Fruit fly (Drosophila melanogaster) whole organism, embryonic: ENCODE data around the gene Hs6st.

Source experiments
- ATbp ChIP-seq: fragments of 200-800 bp; sonication (Bioruptor generic); optimal IDR thresholded peaks from 2 replicates; lab custom pipeline; 2017; ENCODE audit warnings: missing biosample characterization, mild to moderate bottlenecking, missing genetic modification characterization, missing genetic modification reagents
- BEAF-32 ChIP-seq: fragments of 200-800 bp; sonication (Bioruptor generic); optimal IDR thresholded peaks from 3 replicates; lab custom pipeline; 2017; ENCODE audit warnings: missing biosample characterization, missing genetic modification characterization, mild to moderate bottlenecking, moderate library complexity, missing genetic modification reagents
- CG10959 ChIP-seq: fragments of 200-800 bp; sonication (Bioruptor generic); IDR thresholded peaks from 2 replicates; pipeline ENCODE4 v1.3.6; 2022; ENCODE audit warnings: missing biosample characterization, missing genetic modification characterization
- CG11085 ChIP-seq: fragments of 200-800 bp; sonication (Bioruptor generic); IDR thresholded peaks from 2 replicates; pipeline ENCODE4 v1.3.6; 2022; ENCODE audit warnings: missing biosample characterization, missing genetic modification characterization
- CG11247 ChIP-seq: fragments of 200-800 bp; sonication (Bioruptor generic); IDR thresholded peaks from 2 replicates; pipeline ENCODE4 v1.3.6; 2022; ENCODE audit warnings: missing biosample characterization, missing genetic modification characterization
- CG12155 ChIP-seq: fragments of 200-800 bp; sonication (Bioruptor generic); optimal IDR thresholded peaks from 3 replicates; lab custom pipeline; 2016; ENCODE audit warnings: missing biosample characterization, missing genetic modification characterization
- CG12299 ChIP-seq: fragments of 200-800 bp; sonication (Bioruptor generic); optimal IDR thresholded peaks from 2 replicates; lab custom pipeline; 2018; ENCODE audit warnings: missing biosample characterization, mild to moderate bottlenecking, missing genetic modification characterization
- CG12659 ChIP-seq: fragments of 200-800 bp; sonication (Bioruptor generic); optimal IDR thresholded peaks from 3 replicates; lab custom pipeline; 2017; ENCODE audit warnings: mild to moderate bottlenecking, missing biosample characterization, missing genetic modification reagents, missing genetic modification characterization
- CG13775 ChIP-seq: fragments of 200-800 bp; sonication (Bioruptor generic); optimal IDR thresholded peaks from 3 replicates; lab custom pipeline; 2017; ENCODE audit warnings: missing biosample characterization, mild to moderate bottlenecking, missing genetic modification characterization
- CG14014 ChIP-seq: fragments of 200-800 bp; sonication (Bioruptor generic); IDR thresholded peaks from 2 replicates; pipeline ENCODE4 v1.3.6; 2022; ENCODE audit warnings: missing biosample characterization, missing genetic modification characterization
- CG14860 ChIP-seq: fragments of 200-800 bp; sonication (Bioruptor generic); IDR thresholded peaks from 3 replicates; pipeline ENCODE4 v1.3.6; 2022; ENCODE audit warnings: missing biosample characterization, missing genetic modification characterization; ENCODE audit not compliant: partially characterized antibody
- CG15479 ChIP-seq: fragments of 200-800 bp; sonication (Bioruptor generic); optimal IDR thresholded peaks from 3 replicates; lab custom pipeline; 2019; ENCODE audit warnings: missing biosample characterization, mild to moderate bottlenecking, missing genetic modification characterization, moderate library complexity
- CG17359 ChIP-seq: fragments of 200-800 bp; sonication (Bioruptor generic); optimal IDR thresholded peaks from 3 replicates; lab custom pipeline; 2018; ENCODE audit warnings: missing biosample characterization, mild to moderate bottlenecking, missing genetic modification characterization, moderate library complexity
- CG18262 ChIP-seq: fragments of 200-800 bp; optimal IDR thresholded peaks from 3 replicates; lab custom pipeline; 2019; ENCODE audit warnings: missing biosample characterization, mild to moderate bottlenecking, missing genetic modification characterization, moderate library complexity
- CG18476 ChIP-seq: fragments of 200-800 bp; sonication (Bioruptor generic); optimal IDR thresholded peaks from 2 replicates; lab custom pipeline; 2016; ENCODE audit warnings: missing biosample characterization, mild to moderate bottlenecking, missing genetic modification characterization
- CG18764 ChIP-seq: fragments of 200-800 bp; sonication (Bioruptor generic); optimal IDR thresholded peaks from 3 replicates; lab custom pipeline; 2016; ENCODE audit warnings: missing biosample characterization, missing genetic modification characterization
- CG2875 ChIP-seq: fragments of 200-800 bp; sonication (Bioruptor generic); optimal IDR thresholded peaks from 2 replicates; lab custom pipeline; 2017; ENCODE audit warnings: missing biosample characterization, mild to moderate bottlenecking, missing genetic modification characterization, missing genetic modification reagents
- CG30431 ChIP-seq: fragments of 200-800 bp; sonication (Bioruptor generic); optimal IDR thresholded peaks from 2 replicates; lab custom pipeline; 2017; ENCODE audit warnings: missing biosample characterization, missing genetic modification characterization
- CG32767 ChIP-seq: fragments of 200-800 bp; sonication (Bioruptor generic); IDR thresholded peaks from 2 replicates; pipeline ENCODE4 v1.3.6; 2022; ENCODE audit warnings: missing biosample characterization, missing genetic modification characterization
- CG3281 ChIP-seq: fragments of 200-800 bp; sonication (Bioruptor generic); optimal IDR thresholded peaks from 3 replicates; lab custom pipeline; 2017; ENCODE audit warnings: missing biosample characterization, mild to moderate bottlenecking, missing genetic modification characterization
- CG5180 ChIP-seq: fragments of 200-800 bp; sonication (Bioruptor generic); optimal IDR thresholded peaks from 3 replicates; lab custom pipeline; 2017; ENCODE audit warnings: missing biosample characterization, missing genetic modification characterization, mild to moderate bottlenecking, moderate library complexity, missing genetic modification reagents
- CG5953 ChIP-seq: fragments of 200-800 bp; sonication (Bioruptor generic); IDR thresholded peaks from 2 replicates; pipeline ENCODE4 v1.3.6; 2022; ENCODE audit warnings: missing biosample characterization, missing genetic modification characterization
- CG6765 ChIP-seq: fragments of 200-800 bp; sonication (Bioruptor generic); optimal IDR thresholded peaks from 3 replicates; lab custom pipeline; 2017; ENCODE audit warnings: missing biosample characterization, mild to moderate bottlenecking, missing genetic modification characterization
- CG9876 ChIP-seq: fragments of 200-800 bp; sonication (Bioruptor generic); optimal IDR thresholded peaks from 2 replicates; lab custom pipeline; 2016; ENCODE audit warnings: missing biosample characterization, missing genetic modification characterization
- Deaf1 ChIP-seq: fragments of 200-800 bp; optimal IDR thresholded peaks from 3 replicates; lab custom pipeline; 2019; ENCODE audit warnings: missing biosample characterization, mild to moderate bottlenecking, missing genetic modification characterization, moderate library complexity
- Dek ChIP-seq: fragments of 200-800 bp; sonication (Bioruptor generic); optimal IDR thresholded peaks from 3 replicates; lab custom pipeline; 2019; ENCODE audit warnings: missing biosample characterization, mild to moderate bottlenecking, missing genetic modification characterization, moderate library complexity
- Gug ChIP-seq: fragments of 200-800 bp; sonication (Bioruptor generic); IDR thresholded peaks from 4 replicates; pipeline ENCODE4 v1.3.6; 2022; ENCODE audit warnings: missing biosample characterization, missing genetic modification characterization
- NFAT ChIP-seq: fragments of 200-800 bp; sonication (Bioruptor generic); IDR thresholded peaks from 2 replicates; pipeline ENCODE4 v1.3.6; 2022; ENCODE audit warnings: missing biosample characterization, missing genetic modification characterization
- TFAM ChIP-seq: fragments of 200-800 bp; sonication (Bioruptor generic); optimal IDR thresholded peaks from 2 replicates; lab custom pipeline; 2017; ENCODE audit warnings: missing biosample characterization, missing genetic modification characterization, inconsistent platforms
- abd-A ChIP-seq: fragments of 200-800 bp; sonication (Bioruptor generic); optimal IDR thresholded peaks from 3 replicates; lab custom pipeline; 2019; ENCODE audit warnings: missing biosample characterization, mild to moderate bottlenecking, missing genetic modification characterization, moderate library complexity
- aop ChIP-seq: fragments of 200-800 bp; sonication (Bioruptor generic); IDR thresholded peaks from 2 replicates; pipeline ENCODE4 v1.3.6; 2022; ENCODE audit warnings: missing biosample characterization, missing genetic modification characterization
- chn ChIP-seq: fragments of 200-800 bp; sonication (Bioruptor generic); optimal IDR thresholded peaks from 2 replicates; lab custom pipeline; 2016; ENCODE audit warnings: missing biosample characterization, missing genetic modification characterization
- crc ChIP-seq: fragments of 200-800 bp; sonication (Bioruptor generic); optimal IDR thresholded peaks from 2 replicates; lab custom pipeline; 2016; ENCODE audit warnings: missing biosample characterization, missing genetic modification characterization
- en ChIP-seq: fragments of 200-800 bp; sonication (Bioruptor generic); optimal IDR thresholded peaks from 2 replicates; lab custom pipeline; 2016; ENCODE audit warnings: missing biosample characterization, missing genetic modification characterization
- ftz-f1 ChIP-seq: fragments of 200-800 bp; sonication (Bioruptor generic); optimal IDR thresholded peaks from 2 replicates; lab custom pipeline; 2016; ENCODE audit warnings: missing biosample characterization, missing genetic modification characterization
- gem ChIP-seq: fragments of 200-800 bp; sonication (Bioruptor generic); optimal IDR thresholded peaks from 2 replicates; lab custom pipeline; 2019; ENCODE audit warnings: missing biosample characterization, mild to moderate bottlenecking, missing genetic modification characterization, moderate library complexity
- ind ChIP-seq: fragments of 200-800 bp; sonication (Bioruptor generic); optimal IDR thresholded peaks from 3 replicates; lab custom pipeline; 2016; ENCODE audit warnings: missing biosample characterization, missing genetic modification characterization
- lab ChIP-seq: fragments of 200-800 bp; sonication (Bioruptor generic); optimal IDR thresholded peaks from 3 replicates; lab custom pipeline; 2017; ENCODE audit warnings: missing biosample characterization, missing genetic modification characterization, mild to moderate bottlenecking, moderate library complexity, missing genetic modification reagents
- lmd ChIP-seq: fragments of 200-800 bp; sonication (Bioruptor generic); IDR thresholded peaks from 2 replicates; pipeline ENCODE4 v1.3.6; 2022; ENCODE audit warnings: missing biosample characterization, missing genetic modification characterization
- phol ChIP-seq: fragments of 200-800 bp; sonication (Bioruptor generic); optimal IDR thresholded peaks from 3 replicates; lab custom pipeline; 2018; ENCODE audit warnings: missing biosample characterization, mild to moderate bottlenecking, missing genetic modification characterization, moderate library complexity
- pita ChIP-seq: fragments of 200-800 bp; sonication (Bioruptor generic); optimal IDR thresholded peaks from 2 replicates; lab custom pipeline; 2017; ENCODE audit warnings: missing biosample characterization, mild to moderate bottlenecking, missing genetic modification characterization
- pros ChIP-seq: fragments of 200-800 bp; sonication (Bioruptor generic); optimal IDR thresholded peaks from 3 replicates; lab custom pipeline; 2019; ENCODE audit warnings: missing biosample characterization, mild to moderate bottlenecking, missing genetic modification characterization, moderate library complexity
- repo ChIP-seq: fragments of 200-800 bp; sonication (Bioruptor generic); optimal IDR thresholded peaks from 2 replicates; lab custom pipeline; 2016; ENCODE audit warnings: missing biosample characterization, missing genetic modification characterization
- schlank ChIP-seq: fragments of 200-800 bp; sonication (Bioruptor generic); optimal IDR thresholded peaks from 2 replicates; lab custom pipeline; 2018; ENCODE audit warnings: missing biosample characterization, mild to moderate bottlenecking, missing genetic modification characterization
- so ChIP-seq: fragments of 200-800 bp; sonication (Bioruptor generic); IDR thresholded peaks from 3 replicates; pipeline ENCODE4 v1.3.6; 2022; ENCODE audit warnings: missing biosample characterization, missing genetic modification characterization
- sqz ChIP-seq: fragments of 200-800 bp; sonication (Bioruptor generic); optimal IDR thresholded peaks from 3 replicates; lab custom pipeline; 2018; ENCODE audit warnings: missing biosample characterization, mild to moderate bottlenecking, missing genetic modification characterization
- ssp ChIP-seq: fragments of 200-800 bp; sonication (Bioruptor generic); IDR thresholded peaks from 2 replicates; pipeline ENCODE4 v1.3.6; 2022; ENCODE audit warnings: missing biosample characterization, missing genetic modification characterization
- tna ChIP-seq: fragments of 200-800 bp; sonication (Bioruptor generic); IDR thresholded peaks from 2 replicates; pipeline ENCODE4 v1.3.6; 2022; ENCODE audit warnings: missing biosample characterization, missing genetic modification characterization; ENCODE audit not compliant: partially characterized antibody
- zen2 ChIP-seq: fragments of 200-800 bp; sonication (Bioruptor generic); IDR thresholded peaks from 3 replicates; pipeline ENCODE4 v1.3.6; 2022; ENCODE audit warnings: missing biosample characterization, missing genetic modification characterization; ENCODE audit not compliant: partially characterized antibody

Gene Hs6st

DNA sequence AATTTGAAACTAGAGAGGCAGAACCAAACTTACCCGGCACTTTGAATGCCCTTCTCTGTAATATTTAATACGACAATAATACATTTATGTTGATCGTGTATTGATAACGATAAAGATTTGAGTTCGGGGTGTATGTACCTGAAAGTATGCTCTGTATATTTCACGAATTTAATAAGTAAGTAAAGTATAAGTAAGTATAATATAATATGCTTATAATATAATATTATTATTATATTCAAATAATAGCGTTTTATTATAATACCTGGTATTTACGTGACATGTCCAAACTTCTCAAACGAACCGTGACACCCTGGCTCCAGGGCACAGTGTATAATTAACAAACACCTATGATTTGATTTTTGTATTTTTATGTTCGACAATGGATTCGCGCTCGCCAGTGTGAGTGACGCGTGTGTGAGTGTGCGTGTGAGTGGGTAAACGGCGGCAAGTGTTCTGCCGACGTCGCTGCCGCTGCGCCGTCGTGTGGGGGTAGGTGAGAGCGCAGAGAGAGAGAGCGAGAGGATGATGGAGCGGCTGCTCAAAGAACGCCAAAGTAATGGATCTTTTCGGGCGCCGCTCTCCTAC, 118.6 kb downstream of the Hs6st start (continued):
- TF ChIP-seq CG10959 (GFP tag; lab: Robert Waterston, UW) (no peak), CG2875 (GFP tag; lab: Kevin White, UChicago) (peak; percentile 40), CG6765 (GFP tag; lab: Kevin White, UChicago) (peak; percentile 76), pros (GFP tag; lab: Kevin White, UChicago) (no peak), CG30431 (GFP tag; lab: Kevin White, UChicago) (peak; percentile 23), en (GFP tag; lab: Kevin White, UChicago) (no peak), CG14014 (GFP tag; lab: Robert Waterston, UW) (peak; percentile 60), lmd (GFP tag; lab: Robert Waterston, UW) (peak; percentile 73; the same call in 1 of the 2 replicates), CG11085 (GFP tag; lab: Robert Waterston, UW) (no peak; the same call in 1 of the 2 replicates), gem (tag; lab: Kevin White, UChicago) (peak; percentile 87), NFAT (GFP tag; lab: Robert Waterston, UW) (no peak), CG32767 (GFP tag; lab: Robert Waterston, UW) (0 out of 2 replicates have a peak, but pooled peaks have one; percentile 7), pita (GFP tag; lab: Kevin White, UChicago) (no peak), ATbp (GFP tag; lab: Kevin White, UChicago) (peak; percentile 52), CG14860 (GFP tag; lab: Robert Waterston, UW) (no peak), CG3281 (GFP tag; lab: Kevin White, UChicago) (peak; percentile 92), sqz (GFP tag; lab: Kevin White, UChicago) (peak; percentile 47), CG18476 (peak; percentile 41), zen2 (no peak), CG15479 (GFP tag; lab: Kevin White, UChicago) (no peak), CG9876 (GFP tag; lab: Kevin White, UChicago) (no peak), BEAF-32 (GFP tag; lab: Kevin White, UChicago) (no peak), CG13775 (GFP tag; lab: Kevin White, UChicago) (peak; percentile 43), ssp (GFP tag; lab: Robert Waterston, UW) (no peak), repo (GFP tag; lab: Kevin White, UChicago) (no peak), TFAM (GFP tag; lab: Kevin White, UChicago) (no peak), Deaf1 (tag; lab: Kevin White, UChicago) (peak; percentile 66), Dek (tag; lab: Kevin White, UChicago) (peak; percentile 78), schlank (tag; lab: Kevin White, UChicago) (peak; percentile 45), CG12659 (peak; percentile 78), crc (GFP tag; lab: Kevin White, UChicago) (no peak), CG12299 (tag; lab: Kevin White, UChicago) (peak; percentile 45), CG17359 (peak; percentile 81), tna (GFP tag; lab: Robert Waterston, UW) (no peak), CG5953 (GFP tag; lab: Robert Waterston, UW) (no peak), CG18764 (GFP tag; lab: Kevin White, UChicago) (peak; percentile 52), lab (GFP tag; lab: Kevin White, UChicago) (peak; percentile 91), ftz-f1 (GFP tag; lab: Kevin White, UChicago) (no peak), so (no peak; the same call in 1 of the 3 replicates), CG18262 (peak; percentile 64), aop (GFP tag; lab: Robert Waterston, UW) (no peak), chn (GFP tag; lab: Kevin White, UChicago) (no peak), CG5180 (GFP tag; lab: Kevin White, UChicago) (peak; percentile 64), CG11247 (GFP tag; lab: Robert Waterston, UW) (peak; percentile 12; the same call in 1 of the 2 replicates), CG12155 (GFP tag; lab: Kevin White, UChicago) (peak; percentile 57), Gug (peak; percentile 46; the same call in 1 of the 4 replicates), phol (tag; lab: Kevin White, UChicago) (peak; percentile 78), ind (peak; percentile 73), abd-A (tag; lab: Kevin White, UChicago) (peak; percentile 43)
